Worm (Caenorhabditis elegans): ENCODE results near the gene K03H9.3.

K03H9.3 gene

ce11 chrII:6380866-6381265 lies 42.0 kb upstream of the K03H9.3 start, which contains the start of gene F58F12.12:
Gene F58F12.12 (plus strand): TSS chrII:6381166.
- TF ChIP-seq nhr-23 (tag; optimal IDR thresholded peaks at IDR 0.05) (no peak), nhr-129 (tag; optimal IDR thresholded peaks at IDR 0.05) (no peak), ztf-11 (tag; optimal IDR thresholded peaks at IDR 0.05) (no peak), fos-1 (tag; optimal IDR thresholded peaks at IDR 0.05) (peak; percentile 3), sma-3 (GFP tag; optimal IDR thresholded peaks at IDR 0.05) (no peak), C34F6.9 (tag; optimal IDR thresholded peaks at IDR 0.05) (no peak), nhr-11 (tag; optimal IDR thresholded peaks at IDR 0.05) (no peak), lin-13 (GFP tag; optimal IDR thresholded peaks at IDR 0.05) (no peak)

- TF ChIP-seq nhr-129 (tag; optimal IDR thresholded peaks at IDR 0.05): peak; percentile 61
- no peak for TF ChIP-seq unc-62 (GFP tag; optimal IDR thresholded peaks at IDR 0.05)
- TF ChIP-seq gmeb-1 (tag; optimal IDR thresholded peaks at IDR 0.05): peak; percentile 66
- TF ChIP-seq ztf-4 (tag; optimal IDR thresholded peaks at IDR 0.05): no peak
- TF ChIP-seq peb-1 (tag; optimal IDR thresholded peaks at IDR 0.05): no peak
- no peak for TF ChIP-seq lin-11 (tag; optimal IDR thresholded peaks at IDR 0.05)
- TF ChIP-seq nhr-6 (tag; optimal IDR thresholded peaks at IDR 0.05): no peak
- TF ChIP-seq nhr-23 (tag; optimal IDR thresholded peaks at IDR 0.05): no peak
- TF ChIP-seq elt-3 (tag; optimal IDR thresholded peaks at IDR 0.05): no peak
- TF ChIP-seq nhr-21 (tag; optimal IDR thresholded peaks at IDR 0.05): peak; percentile 16
- TF ChIP-seq snpc-4 (tag; optimal IDR thresholded peaks at IDR 0.05): peak; percentile 28
- TF ChIP-seq mbf-1 (tag; optimal IDR thresholded peaks at IDR 0.05): no peak
- TF ChIP-seq crh-2 (tag; optimal IDR thresholded peaks at IDR 0.05): peak; percentile 24
- no peak for TF ChIP-seq mab-5 (tag; optimal IDR thresholded peaks at IDR 0.05)
- TF ChIP-seq zag-1 (tag; optimal IDR thresholded peaks at IDR 0.05): no peak
- TF ChIP-seq nhr-12 (tag; optimal IDR thresholded peaks at IDR 0.05): no peak
- TF ChIP-seq sma-9 (GFP tag; optimal IDR thresholded peaks at IDR 0.05): peak; percentile 41
- TF ChIP-seq sma-9 (tag; optimal IDR thresholded peaks at IDR 0.05): no peak
- TF ChIP-seq nhr-25 (tag; optimal IDR thresholded peaks at IDR 0.05): no peak
- TF ChIP-seq lsy-2 (tag; optimal IDR thresholded peaks at IDR 0.05): peak; percentile 39 to 78
- TF ChIP-seq unc-39 (tag; optimal IDR thresholded peaks at IDR 0.05): no peak
- TF ChIP-seq alr-1 (tag; optimal IDR thresholded peaks at IDR 0.05): no peak
- TF ChIP-seq nhr-11 (tag; optimal IDR thresholded peaks at IDR 0.05): no peak
- TF ChIP-seq Y55F3AM.14 (GFP tag; optimal IDR thresholded peaks at IDR 0.05): no peak
- peak; percentile 67 for TF ChIP-seq fos-1 (tag; optimal IDR thresholded peaks at IDR 0.05)
- no peak for TF ChIP-seq nhr-10 (tag; optimal IDR thresholded peaks at IDR 0.05)
- TF ChIP-seq dmd-4 (tag; optimal IDR thresholded peaks at IDR 0.05): no peak
- TF ChIP-seq mdl-1 (tag; optimal IDR thresholded peaks at IDR 0.05): no peak
- peak; percentile 81 for TF ChIP-seq C34F6.9 (tag; optimal IDR thresholded peaks at IDR 0.05)
- no peak for TF ChIP-seq egl-27 (tag; optimal IDR thresholded peaks at IDR 0.05)
- TF ChIP-seq sma-3 (GFP tag; optimal IDR thresholded peaks at IDR 0.05): peak; percentile 18
- no peak for TF ChIP-seq R02D3.7 (tag; optimal IDR thresholded peaks at IDR 0.05)
- peak; percentile 38 for TF ChIP-seq sem-4 (tag; optimal IDR thresholded peaks at IDR 0.05)
- TF ChIP-seq ceh-16 (tag; optimal IDR thresholded peaks at IDR 0.05): no peak
- TF ChIP-seq unc-55 (GFP tag; optimal IDR thresholded peaks at IDR 0.05): no peak
- no peak for TF ChIP-seq ceh-82 (tag; optimal IDR thresholded peaks at IDR 0.05)
- no peak for TF ChIP-seq aly-2 (tag; optimal IDR thresholded peaks at IDR 0.05)
- peak; percentile 61 for TF ChIP-seq lin-13 (GFP tag; optimal IDR thresholded peaks at IDR 0.05)
Measured at ce11 chrII:6383183-6383695, 39.7 kb upstream of the K03H9.3 start, which contains the start of gene F58F12.1. Gene F58F12.1 (plus strand): TSS chrII:6383645.

- TF ChIP-seq lin-11 (tag; optimal IDR thresholded peaks at IDR 0.05) (no peak), sma-9 (GFP tag; optimal IDR thresholded peaks at IDR 0.05) (no peak), sma-9 (tag; optimal IDR thresholded peaks at IDR 0.05) (no peak), unc-62 (GFP tag; optimal IDR thresholded peaks at IDR 0.05) (no peak), sma-3 (GFP tag; optimal IDR thresholded peaks at IDR 0.05) (no peak), ztf-4 (tag; optimal IDR thresholded peaks at IDR 0.05) (no peak)
Measured at ce11 chrII:6386467-6386866, 36.4 kb upstream of the K03H9.3 start, which contains the start of gene F58F12.4. Gene F58F12.4 (plus strand): TSS chrII:6386767.

ce11 chrII:6387937-6388336 lies 35.0 kb upstream of the K03H9.3 start, which contains the start of gene F58F12.2:
Gene F58F12.2 (minus strand): TSS chrII:6388037.
- no peak for TF ChIP-seq peb-1 (tag; optimal IDR thresholded peaks at IDR 0.05)
- no peak for TF ChIP-seq ceh-82 (tag; optimal IDR thresholded peaks at IDR 0.05)
- TF ChIP-seq alr-1 (tag; optimal IDR thresholded peaks at IDR 0.05): no peak
- no peak for TF ChIP-seq elt-3 (tag; optimal IDR thresholded peaks at IDR 0.05)
- no peak for TF ChIP-seq lin-11 (tag; optimal IDR thresholded peaks at IDR 0.05)
- TF ChIP-seq sem-4 (tag; optimal IDR thresholded peaks at IDR 0.05): no peak
- no peak for TF ChIP-seq F13H6.1 (tag; optimal IDR thresholded peaks at IDR 0.05)
- no peak for TF ChIP-seq crh-2 (tag; optimal IDR thresholded peaks at IDR 0.05)
- TF ChIP-seq fos-1 (tag; optimal IDR thresholded peaks at IDR 0.05): no peak
- no peak for TF ChIP-seq unc-55 (GFP tag; optimal IDR thresholded peaks at IDR 0.05)
- no peak for TF ChIP-seq ztf-1 (GFP tag; conservative IDR thresholded peaks at IDR 0.05)
- no peak for TF ChIP-seq nhr-11 (tag; optimal IDR thresholded peaks at IDR 0.05)
- no peak for TF ChIP-seq mab-5 (tag; optimal IDR thresholded peaks at IDR 0.05)
- no peak for TF ChIP-seq skn-1 (tag; optimal IDR thresholded peaks at IDR 0.05)
- TF ChIP-seq lin-13 (GFP tag; optimal IDR thresholded peaks at IDR 0.05): no peak
- no peak for TF ChIP-seq aly-2 (tag; optimal IDR thresholded peaks at IDR 0.05)

Data from whole organism, L2 larva.